Worm (Caenorhabditis elegans): ENCODE data around the gene K09C4.9.

ce11 chrX:3315014-3315413, 43.4 kb upstream of the K09C4.9 start, which contains the start of gene ddr-2:
- TF ChIP-seq zag-1 (tag; optimal IDR thresholded peaks at IDR 0.05) = no peak
- no peak for TF ChIP-seq unc-39 (tag; optimal IDR thresholded peaks at IDR 0.05)
